Worm (Caenorhabditis elegans): ENCODE results near the gene attf-2.

attf-2 gene

ce11 chrV:7199932-7200331 is 4.0 kb upstream of the attf-2 start, which contains the start of gene F09G2.1:
Gene F09G2.1 (plus strand): TSS chrV:7200232.
- TF ChIP-seq lin-13 (tag; optimal IDR thresholded peaks at IDR 0.05): no peak

ce11 chrV:7199077-7199476 is 3.1 kb upstream of the attf-2 start:
- TF ChIP-seq ham-2 (GFP tag; optimal IDR thresholded peaks at IDR 0.05): no peak
- no peak for TF ChIP-seq mab-5 (tag; optimal IDR thresholded peaks at IDR 0.05)
- TF ChIP-seq elt-1 (tag; optimal IDR thresholded peaks at IDR 0.05; ENCODE audit: borderline replicate concordance, insufficient read depth): no peak
- TF ChIP-seq ceh-43 (GFP tag; optimal IDR thresholded peaks at IDR 0.05): no peak
- no peak for TF ChIP-seq flh-1 (GFP tag; optimal IDR thresholded peaks at IDR 0.05)
- TF ChIP-seq lin-32 (GFP tag; optimal IDR thresholded peaks at IDR 0.05): no peak
- no peak for TF ChIP-seq nhr-12 (tag; optimal IDR thresholded peaks at IDR 0.05)
- no peak for TF ChIP-seq blmp-1 (tag; optimal IDR thresholded peaks at IDR 0.05)
- TF ChIP-seq lsy-2 (tag; optimal IDR thresholded peaks at IDR 0.05): no peak
- no peak for TF ChIP-seq unc-120 (tag; optimal IDR thresholded peaks at IDR 0.05; ENCODE audit: poor library complexity, severe bottlenecking)
- TF ChIP-seq ces-1 (GFP tag; optimal IDR thresholded peaks at IDR 0.05): no peak
- TF ChIP-seq zip-8 (tag; optimal IDR thresholded peaks at IDR 0.05): no peak
- TF ChIP-seq mls-2 (tag; optimal IDR thresholded peaks at IDR 0.05): no peak
- TF ChIP-seq ceh-39 (tag; optimal IDR thresholded peaks at IDR 0.05): no peak
- no peak for TF ChIP-seq tbx-8 (GFP tag; optimal IDR thresholded peaks at IDR 0.05)
- no peak for TF ChIP-seq nhr-28 (tag; optimal IDR thresholded peaks at IDR 0.05)
- no peak for TF ChIP-seq sem-2 (GFP tag; optimal IDR thresholded peaks at IDR 0.05)
- no peak for TF ChIP-seq ztf-11 (tag; optimal IDR thresholded peaks at IDR 0.05)
- no peak for TF ChIP-seq hlh-1 (tag; optimal IDR thresholded peaks at IDR 0.05)

ce11 chrV:7198403-7198802 is 2.5 kb upstream of the attf-2 start:
- TF ChIP-seq mls-2 (tag; optimal IDR thresholded peaks at IDR 0.05) (no peak), mep-1 (tag; optimal IDR thresholded peaks at IDR 0.05) (no peak)

ce11 chrV:7197036-7197435 is 1.1 kb upstream of the attf-2 start:
- TF ChIP-seq mep-1 (tag; optimal IDR thresholded peaks at IDR 0.05): no peak

ce11 chrV:7196498-7196966 is 595 bp upstream of the attf-2 start, which contains the start of gene F09G2.2:
Gene F09G2.2 (plus strand): TSS chrV:7196916.
- TF ChIP-seq elt-1 (tag; optimal IDR thresholded peaks at IDR 0.05; ENCODE audit: borderline replicate concordance, insufficient read depth) (peak; percentile 38), unc-120 (tag; optimal IDR thresholded peaks at IDR 0.05; ENCODE audit: poor library complexity, severe bottlenecking) (peak; percentile 79), lin-13 (tag; optimal IDR thresholded peaks at IDR 0.05) (peak; percentile 97), ztf-11 (tag; optimal IDR thresholded peaks at IDR 0.05) (peak; percentile 63), snpc-4 (tag; optimal IDR thresholded peaks at IDR 0.05) (no peak), nhr-2 (tag; optimal IDR thresholded peaks at IDR 0.05) (peak; percentile 30), M03D4.4 (tag; optimal IDR thresholded peaks at IDR 0.05) (peak; percentile 20), pha-4 (tag; optimal IDR thresholded peaks at IDR 0.05) (peak; percentile 96), mab-5 (tag; optimal IDR thresholded peaks at IDR 0.05) (no peak), drap-1 (GFP tag; optimal IDR thresholded peaks at IDR 0.05) (peak; percentile 24), cnd-1 (tag; optimal IDR thresholded peaks at IDR 0.05) (peak; percentile 28), ceh-83 (GFP tag; optimal IDR thresholded peaks at IDR 0.05) (peak; percentile 46), mls-2 (tag; optimal IDR thresholded peaks at IDR 0.05) (peak; percentile 21), bed-3 (GFP tag; optimal IDR thresholded peaks at IDR 0.05) (no peak), nhr-12 (tag; optimal IDR thresholded peaks at IDR 0.05) (no peak), tbx-8 (GFP tag; optimal IDR thresholded peaks at IDR 0.05) (no peak), sptf-1 (tag; optimal IDR thresholded peaks at IDR 0.05) (no peak), nhr-237 (tag; optimal IDR thresholded peaks at IDR 0.05) (peak; percentile 87), lsy-2 (tag; optimal IDR thresholded peaks at IDR 0.05) (peak; percentile 73), lin-32 (GFP tag; optimal IDR thresholded peaks at IDR 0.05) (no peak), hlh-1 (tag; optimal IDR thresholded peaks at IDR 0.05) (no peak), mep-1 (tag; optimal IDR thresholded peaks at IDR 0.05) (peak; percentile 95), nhr-76 (tag; optimal IDR thresholded peaks at IDR 0.05) (no peak), ces-1 (GFP tag; optimal IDR thresholded peaks at IDR 0.05) (peak; percentile 76), unc-39 (tag; optimal IDR thresholded peaks at IDR 0.05) (peak; percentile 29), ceh-39 (tag; optimal IDR thresholded peaks at IDR 0.05) (peak; percentile 93)

All from whole organism, mixed stage, embryonic.